Fruit fly (Drosophila melanogaster): Measurements from ENCODE around the gene CG42374.
A peak's percentile ranks its signal among the peaks of the same experiment; 100 is the strongest.

Gene CG42374

DNA sequence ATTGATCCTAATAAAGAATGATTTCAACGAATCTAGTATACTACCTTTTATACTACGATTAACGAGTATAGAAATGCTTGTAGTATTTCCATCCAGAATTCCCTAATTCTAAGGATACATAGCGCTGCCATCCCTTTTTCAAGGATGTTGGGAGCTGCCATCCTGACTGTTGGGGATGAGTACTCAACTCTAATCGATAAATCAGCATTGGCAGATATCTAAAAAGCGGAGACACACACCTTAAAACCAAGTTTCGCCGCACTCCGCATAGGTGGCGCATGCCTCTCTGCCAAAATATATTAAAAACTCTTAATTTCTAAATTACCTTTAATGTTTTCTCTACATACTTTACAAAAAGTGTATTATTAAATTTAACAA lies 30.7 kb downstream of the CG42374 start, which contains the start of gene fal (continued):
- TF ChIP-seq Dip3 (GFP tag; optimal IDR thresholded peaks at IDR 0.05) (peak; percentile 26), Opbp (GFP tag; IDR thresholded peaks at IDR 0.05; ENCODE audit: partially characterized antibody) (peak; percentile 66; the same call in 2 of the 3 replicates), CG17612 (GFP tag; IDR thresholded peaks at IDR 0.05) (0 out of 2 replicates have a peak, but pooled peaks have one; percentile 4), tna (GFP tag; IDR thresholded peaks at IDR 0.05; ENCODE audit: partially characterized antibody) (no peak), Xrp1 (GFP tag; IDR thresholded peaks at IDR 0.05) (peak; percentile 36; the same call in 1 of the 2 replicates), Sox102F (GFP tag; optimal IDR thresholded peaks at IDR 0.05) (no peak), Rfx (GFP tag; IDR thresholded peaks at IDR 0.05) (peak; percentile 50; the same call in 1 of the 2 replicates), CG8290 (GFP tag; optimal IDR thresholded peaks at IDR 0.05) (peak; percentile 79), CG8290 (tag; optimal IDR thresholded peaks at IDR 0.05) (no peak), ssp (GFP tag; IDR thresholded peaks at IDR 0.05) (peak; percentile 34), fd96Cb (tag; optimal IDR thresholded peaks at IDR 0.05) (no peak), HHEX (GFP tag; optimal IDR thresholded peaks at IDR 0.05) (no peak), ac (GFP tag; optimal IDR thresholded peaks at IDR 0.05) (no peak), chif (GFP tag; optimal IDR thresholded peaks at IDR 0.05) (peak in 1 of 2 experiments; percentile 35), CG14710 (tag; optimal IDR thresholded peaks at IDR 0.05) (peak; percentile 55), CG3847 (GFP tag; IDR thresholded peaks at IDR 0.05) (peak; percentile 30; the same call in 1 of the 2 replicates), CG9932 (GFP tag; IDR thresholded peaks at IDR 0.05) (peak; percentile 63), tgo (GFP tag; IDR thresholded peaks at IDR 0.05) (peak; percentile 23; the same call in 1 of the 3 replicates), lov (optimal IDR thresholded peaks at IDR 0.05) (no peak), lov (GFP tag; IDR thresholded peaks at IDR 0.05) (no peak), CG10267 (tag; optimal IDR thresholded peaks at IDR 0.05) (peak; percentile 28), Myb (GFP tag; optimal IDR thresholded peaks at IDR 0.05) (no peak), inv (GFP tag; IDR thresholded peaks at IDR 0.05; ENCODE audit: partially characterized antibody) (peak; percentile 23; the same call in 1 of the 2 replicates), zfh2 (GFP tag; optimal IDR thresholded peaks at IDR 0.05) (peak; percentile 28), ato (GFP tag; IDR thresholded peaks at IDR 0.05; ENCODE audit: partially characterized antibody) (peak; percentile 24; the same call in 1 of the 2 replicates), CG16813 (GFP tag; IDR thresholded peaks at IDR 0.05; ENCODE audit: partially characterized antibody) (peak; percentile 67), Ssrp (tag; optimal IDR thresholded peaks at IDR 0.05) (no peak), Ets97D (GFP tag; optimal IDR thresholded peaks at IDR 0.05) (peak; percentile 85), Sry-δ (GFP tag; optimal IDR thresholded peaks at IDR 0.05) (peak; percentile 90), CG13123 (GFP tag; optimal IDR thresholded peaks at IDR 0.05) (no peak), Ptx1 (GFP tag; IDR thresholded peaks at IDR 0.05) (peak; percentile 28; the same call in 1 of the 2 replicates)

DNA sequence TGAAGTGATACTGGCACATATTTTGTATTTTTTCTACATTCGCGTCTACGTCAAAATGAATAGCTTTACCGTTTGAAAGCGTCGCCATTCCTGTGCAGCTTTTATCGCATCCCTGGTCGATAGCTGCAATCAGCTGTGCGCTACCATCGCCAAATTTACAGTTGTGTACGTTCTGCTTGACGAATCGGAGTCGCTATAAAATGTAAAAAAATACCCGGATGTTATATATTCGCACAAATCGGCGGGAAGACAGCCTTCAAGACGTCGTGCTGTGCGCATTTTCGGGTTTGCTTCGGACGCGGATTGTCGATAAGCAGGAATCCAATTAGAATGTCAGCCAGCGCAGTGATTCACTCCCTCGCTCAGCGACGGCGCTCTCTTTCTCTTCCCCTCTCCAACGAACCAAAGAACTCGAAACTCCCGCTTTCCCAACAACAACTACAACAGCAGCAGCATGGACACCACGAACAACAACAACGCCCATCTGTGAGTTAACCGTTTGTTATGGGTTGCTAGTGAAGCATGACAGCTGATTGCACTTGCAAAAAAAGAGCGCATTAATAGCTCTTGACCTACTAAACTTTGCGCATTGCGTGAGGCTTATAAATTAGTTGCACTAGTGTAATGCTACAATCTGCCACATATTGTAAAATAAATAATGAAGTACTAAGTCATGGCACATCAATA lies 31.2 kb downstream of the CG42374 start:
- TF ChIP-seq CG10321 (GFP tag; IDR thresholded peaks at IDR 0.05) (no peak), Chrac-16 (GFP tag; optimal IDR thresholded peaks at IDR 0.05) (no peak), Jarid2 (GFP tag; optimal IDR thresholded peaks at IDR 0.05) (peak; percentile 69), HmgD (GFP tag; optimal IDR thresholded peaks at IDR 0.05) (peak; percentile 48), Lpt (GFP tag; optimal IDR thresholded peaks at IDR 0.05) (no peak), CG13287 (GFP tag; IDR thresholded peaks at IDR 0.05; ENCODE audit: partially characterized antibody) (peak; percentile 40; the same call in 1 of the 2 replicates), Deaf1 (tag; optimal IDR thresholded peaks at IDR 0.05) (peak; percentile 85), CG10147 (GFP tag; optimal IDR thresholded peaks at IDR 0.05) (peak; percentile 19), pros (GFP tag; optimal IDR thresholded peaks at IDR 0.05) (peak; percentile 55), Aef1 (GFP tag; IDR thresholded peaks at IDR 0.05) (peak; percentile 58; the same call in 2 of the 3 replicates), Dref (GFP tag; IDR thresholded peaks at IDR 0.05) (peak; percentile 57; the same call in 1 of the 2 replicates), insv (GFP tag; optimal IDR thresholded peaks at IDR 0.05) (peak; percentile 51 to 93), eyg (GFP tag; optimal IDR thresholded peaks at IDR 0.05) (no peak), Mad (GFP tag; optimal IDR thresholded peaks at IDR 0.05) (no peak), CG34224 (GFP tag; IDR thresholded peaks at IDR 0.05; ENCODE audit: partially characterized antibody) (peak; percentile 44; the same call in 1 of the 3 replicates), Drgx (GFP tag; IDR thresholded peaks at IDR 0.05) (0 out of 2 replicates have a peak, but pooled peaks have one; percentile 36), lilli (GFP tag; optimal IDR thresholded peaks at IDR 0.05) (no peak), mirr (GFP tag; optimal IDR thresholded peaks at IDR 0.05) (peak; percentile 8), Myb (GFP tag; optimal IDR thresholded peaks at IDR 0.05) (peak; percentile 38), tna (GFP tag; IDR thresholded peaks at IDR 0.05; ENCODE audit: partially characterized antibody) (no peak), Nf-YA (GFP tag; IDR thresholded peaks at IDR 0.05) (peak; percentile 6; the same call in 1 of the 2 replicates)
